Fruit fly (Drosophila melanogaster) Kc167 (cell line): ENCODE data around the gene CG33268.

ENCODE experiments used
- Myc ChIP-seq: fragments of >200 bp; optimal IDR thresholded peaks from 2 replicates; lab custom pipeline; 2017; ENCODE audit warnings: missing external identifiers
- h ChIP-seq: fragments of >200 bp; optimal IDR thresholded peaks from 3 replicates; lab custom pipeline; 2018; ENCODE audit warnings: missing external identifiers
- psq ChIP-seq: fragments of >200 bp; optimal IDR thresholded peaks from 2 replicates; lab custom pipeline; 2017; ENCODE audit warnings: missing external identifiers

- TF ChIP-seq Myc (lab: Kevin White, UChicago) (no peak), psq (no peak), h (no peak)
Measured at dm6 chr3L:11577395-11577794, 13.6 kb downstream of the CG33268 start, which contains the start of gene CG33271.
